Worm (Caenorhabditis elegans) whole organism, L4/young adult: ENCODE measurements around the gene prx-6.

ENCODE experiments used
- W03F9.2 ChIP-seq: fragments of 150-350 bp; optimal IDR thresholded peaks from 2 replicates; lab custom pipeline; 2014; ENCODE audit warnings: missing biosample characterization, missing genetic modification characterization
- dao-5 ChIP-seq: sonication (generic microtip); optimal IDR thresholded peaks from 2 replicates; lab custom pipeline; 2016; ENCODE audit warnings: missing genotype, missing genetic modification characterization, moderate library complexity, missing compliant biosample characterization
- him-1 ChIP-seq: sonication (generic microtip); optimal IDR thresholded peaks from 2 replicates; lab custom pipeline; 2016; ENCODE audit warnings: missing genotype, missing genetic modification reagents, missing genetic modification characterization, missing compliant biosample characterization

ce11 chrV:4689234-4689633 lies 30.7 kb downstream of the prx-6 start, which contains the start of gene K03B4.1:
- TF ChIP-seq him-1 (tag; lab: Kevin White, UChicago), result no peak
- no peak for TF ChIP-seq W03F9.2
- TF ChIP-seq dao-5 (tag; lab: Kevin White, UChicago), result no peak
